ENCODE assay signal across 1 fruit fly cellular context in genomic region chr2L:7217059-7217458, dm6.
A peak's percentile ranks its signal among the peaks of the same experiment; 100 is the strongest.
TF ChIP-seq lines count a peak whose summit lies in the region.

No protein-coding gene starts in this region.

TF ChIP-seq in whole organism, embryonic, 481 proteins besides CTCF, POLR2A, EP300 and RAD21 (continued from another document):
- TF ChIP-seq CG12769 (tag; optimal IDR thresholded peaks at IDR 0.05; lab: Kevin White, UChicago) (peak; percentile 47), abd-A (tag; optimal IDR thresholded peaks at IDR 0.05; lab: Kevin White, UChicago) (peak; percentile 49), Taf1 (GFP tag; IDR thresholded peaks at IDR 0.05; lab: Robert Waterston, UW) (no peak), CG3281 (GFP tag; optimal IDR thresholded peaks at IDR 0.05; lab: Kevin White, UChicago) (peak; percentile 3), CG10979 (tag; optimal IDR thresholded peaks at IDR 0.05; lab: Kevin White, UChicago) (no peak), CG17568 (GFP tag; optimal IDR thresholded peaks at IDR 0.05; lab: Kevin White, UChicago) (peak; percentile 15)
